Worm (Caenorhabditis elegans) whole organism, L4 larva: ENCODE data around the gene cest-17.

Experiments
- D1046.2 ChIP-seq: fragments of 200-800 bp; sonication (Bioruptor generic); IDR thresholded peaks from 2 replicates; pipeline ENCODE4 v1.3.6; 2022; ENCODE audit warnings: missing genetic modification characterization, missing compliant biosample characterization
- R02D3.7 ChIP-seq: fragments of 150-350 bp; sonication (generic microtip); optimal IDR thresholded peaks from 3 replicates; lab custom pipeline; 2014; ENCODE audit warnings: missing biosample characterization, missing genetic modification characterization
- T20F7.1 ChIP-seq: fragments of 200-800 bp; sonication (Bioruptor generic); optimal IDR thresholded peaks from 2 replicates; lab custom pipeline; 2018; ENCODE audit warnings: mild to moderate bottlenecking, missing genetic modification characterization, missing compliant biosample characterization
- T26A8.4 ChIP-seq: fragments of 200-800 bp; sonication (Bioruptor generic); IDR thresholded peaks from 2 replicates; pipeline ENCODE4 v1.3.6; 2022; ENCODE audit warnings: missing genetic modification characterization, missing compliant biosample characterization
- aha-1 ChIP-seq: fragments of 150-350 bp; peaks from one replicate; lab custom pipeline; 2014; ENCODE audit warnings: missing biosample characterization, missing genetic modification characterization
- aly-2 ChIP-seq: sonication (generic microtip); optimal IDR thresholded peaks from 2 replicates; lab custom pipeline; 2018; ENCODE audit warnings: missing biosample characterization, missing genetic modification characterization
- arid-1 ChIP-seq: fragments of 200-800 bp; sonication (Bioruptor generic); conservative IDR thresholded peaks from 2 replicates; pipeline ENCODE4 v1.3.6; 2022; ENCODE audit warnings: missing genetic modification reagents, missing genetic modification characterization, missing compliant biosample characterization
- ceh-82 ChIP-seq: sonication (generic microtip); optimal IDR thresholded peaks from 2 replicates; lab custom pipeline; 2017; ENCODE audit warnings: missing biosample characterization, missing genetic modification characterization
- ces-1 ChIP-seq: fragments of 150-350 bp; sonication (generic microtip); optimal IDR thresholded peaks from 4 replicates; lab custom pipeline; 2014; ENCODE audit warnings: missing biosample characterization, missing genetic modification reagents, missing genetic modification characterization
- daf-16 ChIP-seq, 3 experiments: sonication (generic microtip); optimal IDR thresholded peaks; 2 replicates each; lab custom pipeline; 2016 to 2017; ENCODE audit warnings: missing genetic modification characterization in 3 of 3, missing genetic modification reagents in 3 of 3, mild to moderate bottlenecking in 2 of 3, missing compliant biosample characterization in 2 of 3, missing biosample characterization in 1 of 3, moderate library complexity in 1 of 3
- daf-19 ChIP-seq: fragments of 200-800 bp; sonication (Bioruptor generic); conservative IDR thresholded peaks from 2 replicates; pipeline ENCODE4 v1.3.6; 2022; ENCODE audit warnings: missing genetic modification characterization, missing compliant biosample characterization
- dmd-6 ChIP-seq: fragments of 200-800 bp; sonication (Bioruptor generic); IDR thresholded peaks from 2 replicates; pipeline ENCODE4 v1.3.6; 2022; ENCODE audit warnings: missing genetic modification reagents, missing genetic modification characterization, missing compliant biosample characterization
- duxl-1 ChIP-seq: sonication (generic microtip); optimal IDR thresholded peaks from 2 replicates; lab custom pipeline; 2016; ENCODE audit warnings: mild to moderate bottlenecking, missing genetic modification characterization, moderate library complexity, missing compliant biosample characterization; ENCODE audit not compliant: poor library complexity
- dve-1 ChIP-seq: sonication (generic microtip); optimal IDR thresholded peaks from 2 replicates; lab custom pipeline; 2017; ENCODE audit warnings: antibody characterized with exemption, mild to moderate bottlenecking, missing genetic modification characterization, missing compliant biosample characterization; ENCODE audit not compliant: insufficient read depth
- fkh-10 ChIP-seq: fragments of 150-350 bp; optimal IDR thresholded peaks from 2 replicates; lab custom pipeline; 2014; ENCODE audit warnings: missing biosample characterization, missing genetic modification reagents, missing genetic modification characterization
- hlh-11 ChIP-seq: fragments of 200-800 bp; sonication (Bioruptor generic); optimal IDR thresholded peaks from 2 replicates; lab custom pipeline; 2018; ENCODE audit warnings: mild to moderate bottlenecking, missing genetic modification characterization, missing compliant biosample characterization
- hlh-30 ChIP-seq: sonication (generic microtip); optimal IDR thresholded peaks from 2 replicates; lab custom pipeline; 2017; ENCODE audit warnings: antibody characterized with exemption, mild to moderate bottlenecking, missing genetic modification characterization, missing compliant biosample characterization; ENCODE audit not compliant: insufficient read depth
- jun-1 ChIP-seq: fragments of 150-350 bp; optimal IDR thresholded peaks from 2 replicates; lab custom pipeline; 2014; ENCODE audit warnings: missing biosample characterization, missing genetic modification reagents, missing genetic modification characterization
- lin-15B ChIP-seq: fragments of 150-350 bp; sonication (generic microtip); optimal IDR thresholded peaks from 3 replicates; lab custom pipeline; 2014; ENCODE audit warnings: missing biosample characterization, missing genetic modification characterization
- lin-39 ChIP-seq: fragments of 150-350 bp; optimal IDR thresholded peaks from 2 replicates; lab custom pipeline; 2014; ENCODE audit warnings: missing biosample characterization, missing genetic modification reagents, missing genetic modification characterization
- lsy-2 ChIP-seq, 2 experiments: fragments of 150-350 bp in 1 of 2; sonication (generic microtip) in 1 of 2; optimal IDR thresholded peaks; 2 replicates each; lab custom pipeline; 2014 to 2017; ENCODE audit warnings: missing biosample characterization in 2 of 2, missing genetic modification characterization in 2 of 2
- mdl-1 ChIP-seq, 2 experiments: fragments of 150-350 bp in 1 of 2; sonication (generic microtip) in 1 of 2; optimal IDR thresholded peaks; 2 replicates each; lab custom pipeline; 2014 to 2017; ENCODE audit warnings: missing biosample characterization in 2 of 2, missing genetic modification characterization in 2 of 2
- mes-2 ChIP-seq: sonication (generic microtip); optimal IDR thresholded peaks from 2 replicates; lab custom pipeline; 2016; ENCODE audit warnings: missing genotype, mild to moderate bottlenecking, missing genetic modification characterization, missing compliant biosample characterization; ENCODE audit not compliant: poor library complexity, severe bottlenecking
- mxl-3 ChIP-seq: fragments of 200-800 bp; sonication (Bioruptor generic); optimal IDR thresholded peaks from 2 replicates; lab custom pipeline; 2018; ENCODE audit warnings: mild to moderate bottlenecking, missing genetic modification characterization, missing compliant biosample characterization
- nhr-102 ChIP-seq: sonication (generic microtip); optimal IDR thresholded peaks from 2 replicates; lab custom pipeline; 2016; ENCODE audit warnings: mild to moderate bottlenecking, missing genetic modification characterization, moderate library complexity, missing compliant biosample characterization
- nhr-237 ChIP-seq: sonication (generic microtip); optimal IDR thresholded peaks from 2 replicates; lab custom pipeline; 2017; ENCODE audit warnings: missing biosample characterization, missing genetic modification characterization
- nhr-28 ChIP-seq: fragments of 150-350 bp; optimal IDR thresholded peaks from 2 replicates; lab custom pipeline; 2014; ENCODE audit warnings: missing biosample characterization, missing genetic modification characterization
- nhr-48 ChIP-seq: sonication (generic microtip); optimal IDR thresholded peaks from 2 replicates; lab custom pipeline; 2016; ENCODE audit warnings: mild to moderate bottlenecking, missing genetic modification characterization, missing compliant biosample characterization
- nhr-6 ChIP-seq: fragments of 150-350 bp; optimal IDR thresholded peaks from 2 replicates; lab custom pipeline; 2014; ENCODE audit warnings: missing biosample characterization, missing genetic modification characterization
- nhr-77 ChIP-seq: fragments of 150-350 bp; optimal IDR thresholded peaks from 2 replicates; lab custom pipeline; 2014; ENCODE audit warnings: missing biosample characterization, missing genetic modification characterization
- php-3 ChIP-seq: fragments of 200-800 bp; sonication (Bioruptor generic); IDR thresholded peaks from 2 replicates; pipeline ENCODE4 v1.3.6; 2022; ENCODE audit warnings: missing genetic modification reagents, missing genetic modification characterization, missing compliant biosample characterization
- pqm-1 ChIP-seq: sonication (generic microtip); optimal IDR thresholded peaks from 2 replicates; lab custom pipeline; 2017; ENCODE audit warnings: missing biosample characterization, missing genetic modification characterization
- rbr-2 ChIP-seq: sonication (generic microtip); optimal IDR thresholded peaks from 2 replicates; lab custom pipeline; 2016; ENCODE audit warnings: missing genotype, missing genetic modification characterization, missing compliant biosample characterization
- saeg-2 ChIP-seq: fragments of 200-800 bp; sonication (Bioruptor generic); IDR thresholded peaks from 2 replicates; pipeline ENCODE4 v1.3.6; 2022; ENCODE audit warnings: missing genetic modification reagents, missing genetic modification characterization, missing compliant biosample characterization
- skn-1 ChIP-seq: fragments of 150-350 bp; optimal IDR thresholded peaks from 2 replicates; lab custom pipeline; 2014; ENCODE audit warnings: missing biosample characterization, missing genetic modification characterization
- unc-62 ChIP-seq, 3 experiments: fragments of 150-350 bp in 1 of 3; sonication (generic microtip); optimal IDR thresholded peaks in 2 of 3; peaks in 1 of 3; 1 replicate in 1 of 3; 2 replicates in 2 of 3; lab custom pipeline; 2014 to 2017; ENCODE audit warnings: missing biosample characterization in 3 of 3, missing genetic modification characterization in 3 of 3, missing genetic modification reagents in 3 of 3, missing genotype in 1 of 3
- zag-1 ChIP-seq: fragments of 150-350 bp; optimal IDR thresholded peaks from 2 replicates; lab custom pipeline; 2014; ENCODE audit warnings: missing biosample characterization, missing genetic modification characterization
- zip-11 ChIP-seq: fragments of 200-800 bp; sonication (Bioruptor generic); IDR thresholded peaks from 2 replicates; pipeline ENCODE4 v1.3.6; 2022; ENCODE audit warnings: missing genetic modification characterization, missing compliant biosample characterization
- ztf-11 ChIP-seq: fragments of 150-350 bp; optimal IDR thresholded peaks from 2 replicates; lab custom pipeline; 2014; ENCODE audit warnings: missing biosample characterization, missing genetic modification characterization

cest-17 gene

ce11 chrV:8210527-8210926 is 7.4 kb downstream of the cest-17 start:
- TF ChIP-seq mes-2 (tag; lab: Kevin White, UChicago) (no peak), aha-1 (tag; lab: Kevin White, UChicago) (peak; percentile 41), fkh-10 (no peak), mxl-3 (GFP tag; lab: Kevin White, UChicago) (no peak), rbr-2 (tag; lab: Kevin White, UChicago) (no peak), zip-11 (GFP tag; lab: Robert Waterston, UW) (no peak), unc-62 (GFP tag; optimal IDR thresholded peaks at IDR 0.05 in 1 of 2; lab: Kevin White, UChicago) (peak in 1 of 2 experiments; percentile 91), unc-62 (tag; optimal IDR thresholded peaks at IDR 0.05; lab: Kevin White, UChicago) (no peak), jun-1 (tag; lab: Kevin White, UChicago) (no peak), nhr-77 (tag; lab: Kevin White, UChicago) (no peak), lsy-2 (tag; optimal IDR thresholded peaks at IDR 0.05; lab: Kevin White, UChicago) (peak in 1 of 2 experiments; percentile 38), daf-16 (GFP tag; optimal IDR thresholded peaks at IDR 0.05; lab: Kevin White, UChicago) (no peak), daf-16 (tag; optimal IDR thresholded peaks at IDR 0.05; lab: Kevin White, UChicago) (no peak), lin-15B (no peak)

- TF ChIP-seq saeg-2 (GFP tag; lab: Robert Waterston, UW) (0 out of 2 replicates have a peak, but pooled peaks have one; percentile 21), php-3 (GFP tag; lab: Robert Waterston, UW) (no peak), unc-62 (GFP tag; optimal IDR thresholded peaks at IDR 0.05 in 1 of 2; lab: Kevin White, UChicago) (no peak), unc-62 (tag; optimal IDR thresholded peaks at IDR 0.05; lab: Kevin White, UChicago) (no peak), nhr-6 (tag; lab: Kevin White, UChicago) (no peak), D1046.2 (GFP tag; lab: Robert Waterston, UW) (no peak), mdl-1 (tag; optimal IDR thresholded peaks at IDR 0.05; lab: Kevin White, UChicago) (no peak)
These were observed 8.9 kb downstream of the cest-17 start for ce11 chrV:8211993-8212392.

- TF ChIP-seq daf-16 (GFP tag; optimal IDR thresholded peaks at IDR 0.05; lab: Kevin White, UChicago): no peak
- TF ChIP-seq daf-16 (tag; optimal IDR thresholded peaks at IDR 0.05; lab: Kevin White, UChicago): peak; percentile 79
- TF ChIP-seq hlh-11 (tag; lab: Kevin White, UChicago): peak; percentile 55
- peak; percentile 92 for TF ChIP-seq pqm-1 (tag; lab: Kevin White, UChicago)
- no peak for TF ChIP-seq daf-19 (GFP tag; lab: Robert Waterston, UW)
- peak; percentile 59 for TF ChIP-seq dmd-6 (GFP tag; lab: Robert Waterston, UW)
- peak; percentile 9 for TF ChIP-seq nhr-48 (tag; lab: Kevin White, UChicago)
- no peak for TF ChIP-seq nhr-237 (tag; lab: Kevin White, UChicago)
- TF ChIP-seq nhr-28: peak; percentile 68
- TF ChIP-seq R02D3.7 (tag; lab: Kevin White, UChicago): no peak
- peak; percentile 51 for TF ChIP-seq dve-1 (tag; lab: Kevin White, UChicago)
- no peak for TF ChIP-seq duxl-1
- no peak for TF ChIP-seq T26A8.4 (GFP tag; lab: Robert Waterston, UW)
These were observed 9.7 kb downstream of the cest-17 start for ce11 chrV:8212816-8213215.

ce11 chrV:8213868-8214267 is 10.7 kb downstream of the cest-17 start, which contains the start of gene K07C11.7:
Gene K07C11.7 (minus strand): TSS chrV:8213968.
- no peak for TF ChIP-seq T20F7.1 (GFP tag; lab: Kevin White, UChicago)
- TF ChIP-seq saeg-2 (GFP tag; lab: Robert Waterston, UW): no peak
- TF ChIP-seq skn-1 (tag; lab: Kevin White, UChicago): no peak
- TF ChIP-seq nhr-48 (tag; lab: Kevin White, UChicago): no peak
- no peak for TF ChIP-seq hlh-11 (tag; lab: Kevin White, UChicago)
- no peak for TF ChIP-seq arid-1 (GFP tag; lab: Robert Waterston, UW)
- TF ChIP-seq zip-11 (GFP tag; lab: Robert Waterston, UW): no peak
- no peak for TF ChIP-seq mdl-1 (tag; optimal IDR thresholded peaks at IDR 0.05; lab: Kevin White, UChicago)
- TF ChIP-seq hlh-30 (tag; lab: Kevin White, UChicago): no peak
- no peak for TF ChIP-seq zag-1 (tag; lab: Kevin White, UChicago)
- no peak for TF ChIP-seq ces-1 (GFP tag; lab: Kevin White, UChicago)
- no peak for TF ChIP-seq rbr-2 (tag; lab: Kevin White, UChicago)
- no peak for TF ChIP-seq ztf-11 (tag; lab: Kevin White, UChicago)
- TF ChIP-seq lin-39 (tag; lab: Kevin White, UChicago): no peak
- no peak for TF ChIP-seq ceh-82 (tag; lab: Kevin White, UChicago)
- no peak for TF ChIP-seq nhr-102
- no peak for TF ChIP-seq aly-2 (tag; lab: Kevin White, UChicago)
- TF ChIP-seq R02D3.7 (tag; lab: Kevin White, UChicago): no peak
- TF ChIP-seq, all 104 proteins: peak for 0
